Worm (Caenorhabditis elegans): Measurements from ENCODE around the gene nhr-291.

- TF ChIP-seq ZK546.5 (tag; optimal IDR thresholded peaks at IDR 0.05) (no peak), ama-1 (optimal IDR thresholded peaks at IDR 0.05) (no peak), sma-3 (GFP tag; optimal IDR thresholded peaks at IDR 0.05) (no peak), nhr-10 (tag; optimal IDR thresholded peaks at IDR 0.05) (no peak), ceh-82 (tag; optimal IDR thresholded peaks at IDR 0.05) (no peak), F13H6.1 (tag; optimal IDR thresholded peaks at IDR 0.05) (no peak), nhr-237 (tag; optimal IDR thresholded peaks at IDR 0.05) (no peak), fos-1 (tag; optimal IDR thresholded peaks at IDR 0.05) (no peak), alr-1 (tag; optimal IDR thresholded peaks at IDR 0.05) (no peak), nhr-23 (tag; optimal IDR thresholded peaks at IDR 0.05) (no peak)
Measured at ce11 chrV:15281279-15281949, 37.3 kb upstream of the nhr-291 start, which contains the start of the genes srw-19 and srx-51.

Measured in whole organism, L2 larva.